Fruit fly (Drosophila melanogaster) whole organism, embryonic: ENCODE results near the gene CG10353.

Experiments
- ATbp ChIP-seq: fragments of 200-800 bp; sonication (Bioruptor generic); optimal IDR thresholded peaks from 2 replicates; lab custom pipeline; 2017; ENCODE audit warnings: missing biosample characterization, mild to moderate bottlenecking, missing genetic modification characterization, missing genetic modification reagents
- Ada2b ChIP-seq: fragments of 200-800 bp; sonication (Bioruptor generic); IDR thresholded peaks from 2 replicates; pipeline ENCODE4 v1.3.6; 2022; ENCODE audit warnings: missing biosample characterization, missing genetic modification characterization
- Antp ChIP-seq: fragments of 200-800 bp; sonication (Bioruptor generic); optimal IDR thresholded peaks from 3 replicates; lab custom pipeline; 2016; ENCODE audit warnings: missing biosample characterization, missing genetic modification characterization
- B-H2 ChIP-seq: fragments of 200-800 bp; sonication (Bioruptor generic); optimal IDR thresholded peaks from 2 replicates; lab custom pipeline; 2018; ENCODE audit warnings: missing biosample characterization, mild to moderate bottlenecking, missing genetic modification characterization
- Bgb ChIP-seq: fragments of 200-800 bp; sonication (Bioruptor generic); IDR thresholded peaks from 2 replicates; pipeline ENCODE4 v1.3.6; 2022; ENCODE audit warnings: missing biosample characterization, missing genetic modification characterization; ENCODE audit not compliant: partially characterized antibody
- CG10979 ChIP-seq: fragments of 200-800 bp; sonication (Bioruptor generic); optimal IDR thresholded peaks from 2 replicates; lab custom pipeline; 2018; ENCODE audit warnings: missing biosample characterization, mild to moderate bottlenecking, missing genetic modification characterization, moderate library complexity
- CG11085 ChIP-seq: fragments of 200-800 bp; sonication (Bioruptor generic); IDR thresholded peaks from 2 replicates; pipeline ENCODE4 v1.3.6; 2022; ENCODE audit warnings: missing biosample characterization, missing genetic modification characterization
- CG11093 ChIP-seq: fragments of 200-800 bp; sonication (Bioruptor generic); IDR thresholded peaks from 3 replicates; pipeline ENCODE4 v1.3.6; 2022; ENCODE audit warnings: missing biosample characterization, missing genetic modification characterization
- CG14667 ChIP-seq: fragments of 200-800 bp; sonication (Bioruptor generic); IDR thresholded peaks from 2 replicates; pipeline ENCODE4 v1.3.6; 2022; ENCODE audit warnings: missing biosample characterization, missing genetic modification characterization
- CG15601 ChIP-seq: fragments of 200-800 bp; sonication (Bioruptor generic); optimal IDR thresholded peaks from 3 replicates; lab custom pipeline; 2019; ENCODE audit warnings: missing biosample characterization, mild to moderate bottlenecking, missing genetic modification characterization, moderate library complexity
- CG16813 ChIP-seq: fragments of 200-800 bp; sonication (Bioruptor generic); IDR thresholded peaks from 3 replicates; pipeline ENCODE4 v1.3.6; 2022; ENCODE audit warnings: missing biosample characterization, missing genetic modification characterization; ENCODE audit not compliant: partially characterized antibody
- CG17361 ChIP-seq: fragments of 200-800 bp; sonication (Bioruptor generic); IDR thresholded peaks from 3 replicates; pipeline ENCODE4 v1.3.6; 2022; ENCODE audit warnings: missing biosample characterization, missing genetic modification characterization
- CG17802 ChIP-seq: fragments of 200-800 bp; sonication (Bioruptor generic); optimal IDR thresholded peaks from 2 replicates; lab custom pipeline; 2018; ENCODE audit warnings: missing biosample characterization, mild to moderate bottlenecking, missing genetic modification characterization, moderate library complexity
- CG18599 ChIP-seq: fragments of 200-800 bp; sonication (Bioruptor generic); optimal IDR thresholded peaks from 3 replicates; lab custom pipeline; 2017; ENCODE audit warnings: missing biosample characterization, missing genetic modification characterization, mild to moderate bottlenecking, moderate library complexity, missing genetic modification reagents
- CG2678 ChIP-seq: fragments of 200-800 bp; sonication (Bioruptor generic); optimal IDR thresholded peaks from 3 replicates; lab custom pipeline; 2019; ENCODE audit warnings: missing biosample characterization, mild to moderate bottlenecking, missing genetic modification characterization, moderate library complexity
- CG4820 ChIP-seq: fragments of 200-800 bp; sonication (Bioruptor generic); optimal IDR thresholded peaks from 3 replicates; lab custom pipeline; 2016; ENCODE audit warnings: missing biosample characterization, missing genetic modification characterization
- CG7357 ChIP-seq: fragments of 200-800 bp; sonication (Bioruptor generic); IDR thresholded peaks from 3 replicates; pipeline ENCODE4 v1.3.6; 2022; ENCODE audit warnings: missing biosample characterization, missing genetic modification characterization
- CG7987 ChIP-seq: fragments of 200-800 bp; sonication (Bioruptor generic); optimal IDR thresholded peaks from 2 replicates; lab custom pipeline; 2018; ENCODE audit warnings: missing biosample characterization, mild to moderate bottlenecking, missing genetic modification characterization, moderate library complexity
- Lhr ChIP-seq: fragments of 200-800 bp; sonication (Bioruptor generic); optimal IDR thresholded peaks from 3 replicates; lab custom pipeline; 2017; ENCODE audit warnings: mild to moderate bottlenecking, missing biosample characterization, missing genetic modification reagents, missing genetic modification characterization
- Neu2 ChIP-seq: fragments of 200-800 bp; sonication (Bioruptor generic); optimal IDR thresholded peaks from 3 replicates; lab custom pipeline; 2016; ENCODE audit warnings: missing biosample characterization, missing genetic modification characterization, borderline replicate concordance
- Optix ChIP-seq: fragments of 200-800 bp; sonication (Bioruptor generic); IDR thresholded peaks from 3 replicates; pipeline ENCODE4 v1.3.6; 2022; ENCODE audit warnings: missing biosample characterization, missing genetic modification characterization
- Stat92E ChIP-seq, 3 experiments: fragments of >200 bp in 2 of 3; fragments of 200-800 bp in 1 of 3; sonication (Bioruptor generic) in 1 of 3; optimal IDR thresholded peaks; 2 replicates each; lab custom pipeline; 2017 to 2019; ENCODE audit warnings: missing biosample characterization in 3 of 3, missing genetic modification characterization in 3 of 3, mild to moderate bottlenecking in 1 of 3, moderate library complexity in 1 of 3
- YL-1 ChIP-seq: fragments of 200-800 bp; sonication (Bioruptor generic); optimal IDR thresholded peaks from 3 replicates; lab custom pipeline; 2017; ENCODE audit warnings: missing biosample characterization, mild to moderate bottlenecking, missing genetic modification characterization
- ab ChIP-seq: fragments of 200-800 bp; sonication (Bioruptor generic); optimal IDR thresholded peaks from 2 replicates; lab custom pipeline; 2016; ENCODE audit warnings: missing biosample characterization, missing genetic modification characterization
- al ChIP-seq: fragments of 200-800 bp; sonication (Bioruptor generic); IDR thresholded peaks from 2 replicates; pipeline ENCODE4 v1.3.6; 2022; ENCODE audit warnings: missing biosample characterization, missing genetic modification characterization
- ato ChIP-seq: fragments of 200-800 bp; sonication (Bioruptor generic); IDR thresholded peaks from 2 replicates; pipeline ENCODE4 v1.3.6; 2022; ENCODE audit warnings: missing biosample characterization, missing genetic modification characterization; ENCODE audit not compliant: partially characterized antibody
- bsh ChIP-seq, 2 experiments: fragments of 200-800 bp; sonication (Bioruptor generic); optimal IDR thresholded peaks; 2 replicates each; lab custom pipeline; 2017 to 2018; ENCODE audit warnings: mild to moderate bottlenecking in 2 of 2, missing biosample characterization in 2 of 2, missing genetic modification characterization in 2 of 2, moderate library complexity in 1 of 2
- cato ChIP-seq: fragments of 200-800 bp; sonication (Bioruptor generic); optimal IDR thresholded peaks from 2 replicates; lab custom pipeline; 2016; ENCODE audit warnings: missing biosample characterization, missing genetic modification characterization, borderline replicate concordance
- chinmo ChIP-seq: fragments of 200-800 bp; sonication (Bioruptor generic); IDR thresholded peaks from 4 replicates; pipeline ENCODE4 v1.3.6; 2022; ENCODE audit warnings: missing biosample characterization, missing genetic modification characterization; ENCODE audit not compliant: partially characterized antibody
- corto ChIP-seq: fragments of 200-800 bp; sonication (Bioruptor generic); optimal IDR thresholded peaks from 2 replicates; lab custom pipeline; 2016; ENCODE audit warnings: missing biosample characterization, mild to moderate bottlenecking, missing genetic modification characterization, moderate library complexity
- crp ChIP-seq, 2 experiments: fragments of 200-800 bp; sonication (Bioruptor generic); optimal IDR thresholded peaks; 2 replicates in 1 of 2; 3 replicates in 1 of 2; lab custom pipeline; 2017; ENCODE audit warnings: missing biosample characterization in 2 of 2, missing genetic modification characterization in 2 of 2, mild to moderate bottlenecking in 1 of 2, moderate library complexity in 1 of 2
- danr ChIP-seq: fragments of 200-800 bp; sonication (Bioruptor generic); IDR thresholded peaks from 2 replicates; pipeline ENCODE4 v1.3.6; 2022; ENCODE audit warnings: missing biosample characterization, missing genetic modification characterization
- dati ChIP-seq: fragments of 200-800 bp; sonication (Bioruptor generic); IDR thresholded peaks from 2 replicates; pipeline ENCODE4 v1.3.6; 2022; ENCODE audit warnings: missing biosample characterization, missing genetic modification characterization
- eyg ChIP-seq: fragments of 200-800 bp; sonication (Bioruptor generic); optimal IDR thresholded peaks from 3 replicates; lab custom pipeline; 2016; ENCODE audit warnings: missing biosample characterization, missing genetic modification characterization
- fu2 ChIP-seq: fragments of 200-800 bp; sonication (Bioruptor generic); optimal IDR thresholded peaks from 2 replicates; lab custom pipeline; 2016; ENCODE audit warnings: missing biosample characterization, missing genetic modification characterization
- gce ChIP-seq: fragments of 200-800 bp; sonication (Bioruptor generic); IDR thresholded peaks from 3 replicates; pipeline ENCODE4 v1.3.6; 2022; ENCODE audit warnings: missing biosample characterization, missing genetic modification characterization
- gcm2 ChIP-seq: fragments of 200-800 bp; sonication (Bioruptor generic); optimal IDR thresholded peaks from 2 replicates; lab custom pipeline; 2016; ENCODE audit warnings: missing biosample characterization, missing genetic modification characterization
- hbn ChIP-seq: fragments of 200-800 bp; sonication (Bioruptor generic); IDR thresholded peaks from 2 replicates; pipeline ENCODE4 v1.3.6; 2022; ENCODE audit warnings: missing biosample characterization, missing genetic modification characterization; ENCODE audit not compliant: partially characterized antibody
- klu ChIP-seq: fragments of 200-800 bp; sonication (Bioruptor generic); IDR thresholded peaks from 2 replicates; pipeline ENCODE4 v1.3.6; 2022; ENCODE audit warnings: missing biosample characterization, missing genetic modification characterization
- lilli ChIP-seq: fragments of 200-800 bp; sonication (Bioruptor generic); optimal IDR thresholded peaks from 3 replicates; lab custom pipeline; 2016; ENCODE audit warnings: missing biosample characterization, missing genetic modification characterization
- lov ChIP-seq, 2 experiments: fragments of 200-800 bp in 1 of 2; fragments of >200 bp in 1 of 2; sonication (Bioruptor generic) in 1 of 2; IDR thresholded peaks in 1 of 2; optimal IDR thresholded peaks in 1 of 2; 2 replicates in 1 of 2; 3 replicates in 1 of 2; pipeline versions ENCODE4 v1.3.6 to Lab custom; 2017 to 2022; ENCODE audit warnings: missing biosample characterization in 1 of 2, missing genetic modification characterization in 1 of 2
- repo ChIP-seq: fragments of 200-800 bp; sonication (Bioruptor generic); optimal IDR thresholded peaks from 2 replicates; lab custom pipeline; 2016; ENCODE audit warnings: missing biosample characterization, missing genetic modification characterization
- rib ChIP-seq: fragments of 200-800 bp; sonication (Bioruptor generic); IDR thresholded peaks from 2 replicates; pipeline ENCODE4 v1.3.6; 2022; ENCODE audit warnings: missing biosample characterization, missing genetic modification characterization
- slbo ChIP-seq: fragments of 200-800 bp; sonication (Bioruptor generic); IDR thresholded peaks from 2 replicates; pipeline ENCODE4 v1.3.6; 2022; ENCODE audit warnings: missing biosample characterization, missing genetic modification characterization
- ttk ChIP-seq: fragments of 200-800 bp; sonication (Bioruptor generic); IDR thresholded peaks from 2 replicates; pipeline ENCODE4 v2.1.2; 2022; ENCODE audit warnings: missing biosample characterization, missing genetic modification characterization
- usp ChIP-seq: fragments of >200 bp; optimal IDR thresholded peaks from 2 replicates; lab custom pipeline; 2017; ENCODE audit warnings: missing biosample characterization, missing genetic modification characterization
- vvl ChIP-seq: fragments of 200-800 bp; sonication (Bioruptor generic); IDR thresholded peaks from 2 replicates; pipeline ENCODE4 v1.3.6; 2022; ENCODE audit warnings: missing biosample characterization, missing genetic modification characterization
- wdn ChIP-seq: fragments of 200-800 bp; sonication (Bioruptor generic); IDR thresholded peaks from 2 replicates; pipeline ENCODE4 v1.3.6; 2022; ENCODE audit warnings: missing biosample characterization, missing genetic modification characterization

Gene CG10353

DNA sequence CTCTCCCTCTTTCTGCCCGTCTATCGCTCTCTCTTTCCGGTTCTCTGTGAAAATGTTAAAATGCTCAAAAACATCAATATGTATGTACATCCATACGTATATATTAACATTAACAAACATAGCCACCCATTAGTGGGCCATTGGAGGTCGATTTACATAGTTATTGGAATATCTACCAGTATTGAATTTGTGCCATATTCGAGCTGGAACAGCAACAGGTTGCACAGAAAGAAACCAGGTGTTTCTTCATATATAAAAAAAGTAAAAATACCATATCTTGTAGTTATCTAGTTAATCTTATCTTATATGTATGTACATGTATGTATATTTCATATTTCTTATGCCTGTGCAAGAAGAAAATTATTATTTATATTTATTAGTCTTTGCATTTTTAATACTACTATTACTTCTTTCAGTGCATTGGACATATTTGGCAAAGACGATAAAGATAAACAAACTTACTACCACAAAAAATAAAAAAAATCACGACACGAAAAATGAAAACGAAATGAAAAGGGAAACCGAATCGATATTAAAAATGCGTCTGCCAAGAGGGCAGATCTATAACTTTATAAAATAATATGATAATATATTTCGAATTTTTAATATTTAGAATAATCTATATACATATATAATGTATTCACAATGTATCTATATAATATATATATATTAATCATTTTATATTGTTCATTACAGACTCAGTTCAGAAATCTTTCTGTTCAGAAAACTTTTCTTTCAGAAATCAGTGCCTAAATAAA is 38.3 kb downstream of the CG10353 start (continued):
- TF ChIP-seq Optix (no peak), eyg (GFP tag; lab: Kevin White, UChicago) (no peak), rib (GFP tag; lab: Robert Waterston, UW) (no peak), slbo (GFP tag; lab: Robert Waterston, UW) (peak; percentile 57), CG2678 (tag; lab: Kevin White, UChicago) (peak; percentile 69), Antp (GFP tag; lab: Kevin White, UChicago) (no peak), lilli (no peak), CG16813 (GFP tag; lab: Robert Waterston, UW) (no peak), ab (no peak), CG15601 (tag; lab: Kevin White, UChicago) (no peak), wdn (GFP tag; lab: Robert Waterston, UW) (no peak), klu (GFP tag; lab: Robert Waterston, UW) (no peak), CG18599 (GFP tag; lab: Kevin White, UChicago) (no peak), hbn (GFP tag; lab: Robert Waterston, UW) (no peak), CG10979 (tag; lab: Kevin White, UChicago) (peak; percentile 21), Lhr (GFP tag; lab: Kevin White, UChicago) (no peak), CG17802 (tag; lab: Kevin White, UChicago) (no peak), vvl (GFP tag; lab: Robert Waterston, UW) (peak; percentile 85), al (GFP tag; lab: Robert Waterston, UW) (0 out of 2 replicates have a peak, but pooled peaks have one; percentile 32), repo (GFP tag; lab: Kevin White, UChicago) (no peak), CG4820 (GFP tag; lab: Kevin White, UChicago) (no peak), corto (no peak), Stat92E (GFP tag; optimal IDR thresholded peaks at IDR 0.05; lab: Kevin White, UChicago) (no peak), Ada2b (GFP tag; lab: Robert Waterston, UW) (peak; percentile 44; the same call in 1 of the 2 replicates), CG7357 (GFP tag; lab: Robert Waterston, UW) (no peak), CG11093 (GFP tag; lab: Robert Waterston, UW) (0 out of 3 replicates have a peak, but pooled peaks have one; percentile 13), ATbp (GFP tag; lab: Kevin White, UChicago) (peak; percentile 45), Neu2 (GFP tag; lab: Kevin White, UChicago) (no peak), usp (GFP tag; lab: Kevin White, UChicago) (no peak), CG17361 (GFP tag; lab: Robert Waterston, UW) (peak; percentile 54; the same call in 2 of the 3 replicates), Bgb (GFP tag; lab: Robert Waterston, UW) (no peak), lov (optimal IDR thresholded peaks at IDR 0.05; lab: Kevin White, UChicago) (no peak), lov (GFP tag; IDR thresholded peaks at IDR 0.05; lab: Robert Waterston, UW) (no peak), dati (GFP tag; lab: Robert Waterston, UW) (no peak), CG11085 (GFP tag; lab: Robert Waterston, UW) (no peak), YL-1 (no peak), CG7987 (GFP tag; lab: Kevin White, UChicago) (peak; percentile 2), ttk (GFP tag; lab: Robert Waterston, UW) (no peak), gcm2 (GFP tag; lab: Kevin White, UChicago) (no peak), ato (GFP tag; lab: Robert Waterston, UW) (no peak), cato (GFP tag; lab: Kevin White, UChicago) (no peak), gce (GFP tag; lab: Robert Waterston, UW) (no peak), fu2 (GFP tag; lab: Kevin White, UChicago) (no peak), chinmo (GFP tag; lab: Robert Waterston, UW) (no peak), bsh (GFP tag; optimal IDR thresholded peaks at IDR 0.05; lab: Kevin White, UChicago) (peak in 1 of 2 experiments; percentile 7), crp (GFP tag; optimal IDR thresholded peaks at IDR 0.05; lab: Kevin White, UChicago) (no peak), CG14667 (no peak), B-H2 (no peak), danr (GFP tag; lab: Robert Waterston, UW) (no peak)
